Worm (Caenorhabditis elegans): ENCODE results near the gene mog-4.

- no peak for TF ChIP-seq nhr-76 (tag; optimal IDR thresholded peaks at IDR 0.05)
- no peak for TF ChIP-seq tbx-8 (GFP tag; optimal IDR thresholded peaks at IDR 0.05)
- no peak for TF ChIP-seq zip-8 (tag; optimal IDR thresholded peaks at IDR 0.05)
- no peak for TF ChIP-seq ceh-83 (GFP tag; optimal IDR thresholded peaks at IDR 0.05)
These were observed 38.7 kb upstream of the mog-4 start for ce11 chrII:14599933-14600630.
